Fruit fly (Drosophila melanogaster) whole organism, prepupa: ENCODE data around the gene RpLP0.

ENCODE experiments used
- CG8319 ChIP-seq: fragments of 200-800 bp; sonication (Bioruptor generic); optimal IDR thresholded peaks from 3 replicates; lab custom pipeline; 2016; ENCODE audit warnings: missing biosample characterization, missing genetic modification characterization
- achi ChIP-seq: fragments of 200-800 bp; sonication (Bioruptor generic); optimal IDR thresholded peaks from 3 replicates; lab custom pipeline; 2016; ENCODE audit warnings: missing biosample characterization, missing genetic modification characterization
- fd59A ChIP-seq: fragments of 200-800 bp; sonication (Bioruptor generic); optimal IDR thresholded peaks from 2 replicates; lab custom pipeline; 2017; ENCODE audit warnings: missing biosample characterization, mild to moderate bottlenecking, missing genetic modification characterization, missing genetic modification reagents
- fd85E ChIP-seq: fragments of 200-800 bp; sonication (Bioruptor generic); optimal IDR thresholded peaks from 3 replicates; lab custom pipeline; 2016; ENCODE audit warnings: missing biosample characterization, missing genetic modification characterization

The RpLP0 gene

dm6 chr3L:22113186-22113585 lies 37.5 kb downstream of the RpLP0 start:
- TF ChIP-seq fd85E (GFP tag; lab: Kevin White, UChicago) = no peak
- TF ChIP-seq CG8319 = no peak
- TF ChIP-seq fd59A (GFP tag; lab: Kevin White, UChicago) = no peak
- no peak for TF ChIP-seq achi
